Worm (Caenorhabditis elegans) whole organism, L2 larva: Measurements from ENCODE around the gene sun-1.

Experiments
- C34F6.9 ChIP-seq: fragments of 150-350 bp; optimal IDR thresholded peaks from 2 replicates; lab custom pipeline; 2014; ENCODE audit warnings: missing biosample characterization, missing genetic modification characterization
- R02D3.7 ChIP-seq: fragments of 150-350 bp; optimal IDR thresholded peaks from 2 replicates; lab custom pipeline; 2014; ENCODE audit warnings: missing biosample characterization, missing genetic modification characterization
- Y55F3AM.14 ChIP-seq: fragments of 200-800 bp; sonication (Bioruptor generic); optimal IDR thresholded peaks from 2 replicates; lab custom pipeline; 2018; ENCODE audit warnings: mild to moderate bottlenecking, missing genetic modification characterization, missing compliant biosample characterization
- alr-1 ChIP-seq: fragments of 150-350 bp; optimal IDR thresholded peaks from 2 replicates; lab custom pipeline; 2014; ENCODE audit warnings: missing biosample characterization, missing genetic modification characterization
- aly-2 ChIP-seq: fragments of 150-350 bp; optimal IDR thresholded peaks from 2 replicates; lab custom pipeline; 2014; ENCODE audit warnings: missing biosample characterization, missing genetic modification characterization
- ama-1 ChIP-seq: fragments of 150-350 bp; optimal IDR thresholded peaks from 2 replicates; lab custom pipeline; 2018; ENCODE audit warnings: inconsistent platforms
- blmp-1 ChIP-seq: sonication (generic microtip); optimal IDR thresholded peaks from 2 replicates; lab custom pipeline; 2017; ENCODE audit warnings: missing genetic modification characterization, mild to moderate bottlenecking, missing compliant biosample characterization, antibody characterized with exemption, moderate library complexity; ENCODE audit not compliant: insufficient read depth
- crh-2 ChIP-seq: sonication (generic microtip); optimal IDR thresholded peaks from 2 replicates; lab custom pipeline; 2017; ENCODE audit warnings: missing biosample characterization, missing genetic modification characterization
- dmd-4 ChIP-seq: sonication (generic microtip); optimal IDR thresholded peaks from 2 replicates; lab custom pipeline; 2017; ENCODE audit warnings: missing biosample characterization, missing genetic modification characterization
- egl-27 ChIP-seq: sonication (generic microtip); optimal IDR thresholded peaks from 3 replicates; lab custom pipeline; 2017; ENCODE audit warnings: missing biosample characterization, missing genetic modification reagents, missing genetic modification characterization
- elt-1 ChIP-seq: fragments of 150-350 bp; optimal IDR thresholded peaks from 2 replicates; lab custom pipeline; 2014; ENCODE audit warnings: missing biosample characterization, missing genetic modification characterization
- elt-3 ChIP-seq: sonication (generic microtip); optimal IDR thresholded peaks from 2 replicates; lab custom pipeline; 2017; ENCODE audit warnings: missing biosample characterization, missing genetic modification characterization
- gmeb-1 ChIP-seq: fragments of 150-350 bp; optimal IDR thresholded peaks from 2 replicates; lab custom pipeline; 2014; ENCODE audit warnings: missing biosample characterization, missing genetic modification characterization
- lin-13 ChIP-seq: fragments of 150-350 bp; optimal IDR thresholded peaks from 2 replicates; lab custom pipeline; 2014; ENCODE audit warnings: missing biosample characterization, missing genetic modification reagents, missing genetic modification characterization
- lin-39 ChIP-seq: fragments of 150-350 bp; optimal IDR thresholded peaks from 2 replicates; lab custom pipeline; 2014; ENCODE audit warnings: missing biosample characterization, missing genetic modification reagents, missing genetic modification characterization
- lsy-2 ChIP-seq, 2 experiments: fragments of 150-350 bp in 1 of 2; sonication (generic microtip) in 1 of 2; optimal IDR thresholded peaks; 2 replicates each; lab custom pipeline; 2014 to 2017; ENCODE audit warnings: missing biosample characterization in 2 of 2, missing genetic modification characterization in 2 of 2
- mab-5 ChIP-seq: fragments of 150-350 bp; optimal IDR thresholded peaks from 2 replicates; lab custom pipeline; 2014; ENCODE audit warnings: missing biosample characterization, missing genetic modification characterization
- nhr-10 ChIP-seq: sonication (generic microtip); optimal IDR thresholded peaks from 2 replicates; lab custom pipeline; 2017; ENCODE audit warnings: missing biosample characterization, missing genetic modification characterization
- nhr-11 ChIP-seq: fragments of 150-350 bp; optimal IDR thresholded peaks from 2 replicates; lab custom pipeline; 2014; ENCODE audit warnings: missing biosample characterization, missing genetic modification characterization
- nhr-12 ChIP-seq: fragments of 150-350 bp; optimal IDR thresholded peaks from 2 replicates; lab custom pipeline; 2014; ENCODE audit warnings: missing biosample characterization, missing genetic modification characterization
- nhr-237 ChIP-seq: fragments of 150-350 bp; optimal IDR thresholded peaks from 2 replicates; lab custom pipeline; 2014; ENCODE audit warnings: missing biosample characterization, missing genetic modification characterization
- nhr-25 ChIP-seq: fragments of 150-350 bp; sonication (generic microtip); optimal IDR thresholded peaks from 3 replicates; lab custom pipeline; 2014; ENCODE audit warnings: missing biosample characterization, missing genetic modification characterization
- nhr-77 ChIP-seq: fragments of 150-350 bp; optimal IDR thresholded peaks from 2 replicates; lab custom pipeline; 2014; ENCODE audit warnings: missing biosample characterization, missing genetic modification characterization
- sem-4 ChIP-seq: fragments of 150-350 bp; optimal IDR thresholded peaks from 2 replicates; lab custom pipeline; 2014; ENCODE audit warnings: missing biosample characterization, missing genetic modification reagents, missing genetic modification characterization
- skn-1 ChIP-seq: sonication (generic microtip); optimal IDR thresholded peaks from 2 replicates; lab custom pipeline; 2017; ENCODE audit warnings: missing biosample characterization, missing genetic modification characterization
- sma-3 ChIP-seq: sonication (generic microtip); optimal IDR thresholded peaks from 2 replicates; lab custom pipeline; 2016; ENCODE audit warnings: missing genetic modification reagents, missing genetic modification characterization, missing compliant biosample characterization
- sma-9 ChIP-seq, 2 experiments: fragments of 150-350 bp in 1 of 2; sonication (generic microtip) in 1 of 2; optimal IDR thresholded peaks; 2 replicates each; lab custom pipeline; 2014 to 2016; ENCODE audit warnings: missing genetic modification characterization in 2 of 2, mild to moderate bottlenecking in 1 of 2, missing biosample characterization in 1 of 2, missing compliant biosample characterization in 1 of 2, missing genetic modification reagents in 1 of 2, moderate library complexity in 1 of 2
- snpc-4 ChIP-seq: fragments of 150-350 bp; optimal IDR thresholded peaks from 2 replicates; lab custom pipeline; 2014; ENCODE audit warnings: missing biosample characterization, missing genetic modification characterization
- unc-39 ChIP-seq: fragments of 150-350 bp; optimal IDR thresholded peaks from 2 replicates; lab custom pipeline; 2014; ENCODE audit warnings: missing biosample characterization, missing genetic modification characterization
- unc-55 ChIP-seq: fragments of 150-350 bp; sonication (generic microtip); optimal IDR thresholded peaks from 3 replicates; lab custom pipeline; 2014; ENCODE audit warnings: missing biosample characterization, missing genetic modification reagents, missing genetic modification characterization
- unc-62 ChIP-seq: fragments of 150-350 bp; optimal IDR thresholded peaks from 2 replicates; lab custom pipeline; 2014; ENCODE audit warnings: missing biosample characterization, missing genetic modification reagents, missing genetic modification characterization
- zag-1 ChIP-seq: fragments of 150-350 bp; optimal IDR thresholded peaks from 2 replicates; lab custom pipeline; 2014; ENCODE audit warnings: missing biosample characterization, missing genetic modification characterization
- ztf-1 ChIP-seq: fragments of 200-800 bp; sonication (Bioruptor generic); conservative IDR thresholded peaks from 2 replicates; pipeline ENCODE4 v1.3.6; 2022; ENCODE audit warnings: missing genetic modification characterization, missing compliant biosample characterization
- ztf-11 ChIP-seq: sonication (generic microtip); optimal IDR thresholded peaks from 2 replicates; lab custom pipeline; 2017; ENCODE audit warnings: missing biosample characterization, missing genetic modification characterization
- ztf-4 ChIP-seq: fragments of 150-350 bp; optimal IDR thresholded peaks from 2 replicates; lab custom pipeline; 2014; ENCODE audit warnings: missing biosample characterization, missing genetic modification characterization

Gene sun-1

DNA sequence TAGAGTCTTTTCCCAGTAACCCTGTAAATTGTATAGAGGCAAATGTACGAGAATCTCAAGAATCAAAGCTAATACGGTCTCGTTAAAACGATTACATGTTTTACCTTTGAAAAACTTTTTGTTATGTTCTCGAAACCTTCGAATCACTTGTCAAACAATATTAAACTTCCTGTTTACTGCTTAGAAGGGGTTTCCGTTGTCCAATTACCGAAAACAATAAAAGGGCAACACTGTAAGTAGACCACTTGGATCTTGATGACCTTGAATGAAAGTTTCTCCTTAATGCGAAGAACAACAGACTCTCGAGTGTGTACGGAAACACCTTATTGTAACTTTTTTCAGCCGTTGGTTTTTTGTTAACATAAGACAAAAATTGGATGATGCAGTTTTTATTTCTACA lies 7.3 kb upstream of the sun-1 start:
- TF ChIP-seq sma-3 (GFP tag; lab: Kevin White, UChicago) (peak; percentile 15), nhr-25 (tag; lab: Kevin White, UChicago) (peak; percentile 82), lsy-2 (tag; optimal IDR thresholded peaks at IDR 0.05; lab: Kevin White, UChicago) (peak in 1 of 2 experiments; percentile 6), nhr-11 (no peak)

DNA sequence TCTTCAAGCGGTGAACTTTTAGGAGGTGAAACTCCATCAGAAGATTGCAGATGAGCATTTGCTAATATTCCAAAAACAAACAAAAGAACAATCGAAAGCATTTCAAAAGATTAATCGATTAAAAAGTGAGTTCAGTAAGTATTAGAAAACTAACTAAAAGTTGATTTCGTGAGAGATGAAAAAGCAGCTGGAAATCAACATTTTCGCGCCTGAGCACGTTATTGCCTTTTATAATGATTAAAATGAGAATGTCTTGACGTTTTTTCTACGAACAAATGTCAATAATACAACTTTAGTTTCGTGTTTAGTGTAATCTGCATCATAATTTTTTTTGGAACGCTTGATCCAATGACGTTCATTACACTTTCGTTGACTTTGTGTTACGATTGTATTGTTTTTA lies 4.5 kb upstream of the sun-1 start, which contains the start of gene F57B1.9:
F57B1.9 (minus strand) TSS at position 101 of the 400 bp plus-strand sequence.
- TF ChIP-seq ama-1 (no peak), nhr-25 (tag; lab: Kevin White, UChicago) (peak; percentile 55)

DNA sequence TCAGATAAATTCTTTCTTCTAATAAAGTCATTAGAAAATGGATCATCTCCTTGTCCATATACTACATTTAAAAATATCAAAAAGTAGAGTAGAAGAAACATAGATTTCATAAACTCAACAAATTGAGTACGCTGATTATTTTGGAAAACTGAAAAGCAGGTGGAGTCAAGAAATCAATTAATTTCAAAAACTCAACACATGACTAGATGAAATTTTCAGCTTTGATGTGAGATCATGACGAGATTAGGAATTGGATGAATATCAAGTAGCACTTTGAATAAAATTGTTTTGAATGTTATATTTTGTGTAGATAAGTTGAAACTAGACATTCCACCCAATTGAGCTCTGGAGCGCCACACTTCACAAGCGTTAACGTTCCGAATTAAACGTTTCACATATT lies 2.2 kb upstream of the sun-1 start, which contains the start of gene F57B1.1:
F57B1.1 (minus strand) TSS at position 101 of the 400 bp plus-strand sequence.
- TF ChIP-seq elt-1 (tag; lab: Kevin White, UChicago) (no peak), sma-3 (GFP tag; lab: Kevin White, UChicago) (no peak), ztf-4 (tag; lab: Kevin White, UChicago) (no peak), ztf-1 (GFP tag; lab: Robert Waterston, UW) (no peak), skn-1 (tag; lab: Kevin White, UChicago) (no peak), nhr-10 (tag; lab: Kevin White, UChicago) (no peak), unc-62 (no peak), dmd-4 (no peak), ztf-11 (no peak), nhr-237 (tag; lab: Kevin White, UChicago) (no peak), blmp-1 (tag; lab: Kevin White, UChicago) (no peak), Y55F3AM.14 (GFP tag; lab: Kevin White, UChicago) (no peak), gmeb-1 (tag; lab: Kevin White, UChicago) (no peak), lin-13 (GFP tag; lab: Kevin White, UChicago) (no peak), nhr-12 (tag; lab: Kevin White, UChicago) (no peak), R02D3.7 (tag; lab: Kevin White, UChicago) (no peak), lin-39 (tag; lab: Kevin White, UChicago) (no peak)

DNA sequence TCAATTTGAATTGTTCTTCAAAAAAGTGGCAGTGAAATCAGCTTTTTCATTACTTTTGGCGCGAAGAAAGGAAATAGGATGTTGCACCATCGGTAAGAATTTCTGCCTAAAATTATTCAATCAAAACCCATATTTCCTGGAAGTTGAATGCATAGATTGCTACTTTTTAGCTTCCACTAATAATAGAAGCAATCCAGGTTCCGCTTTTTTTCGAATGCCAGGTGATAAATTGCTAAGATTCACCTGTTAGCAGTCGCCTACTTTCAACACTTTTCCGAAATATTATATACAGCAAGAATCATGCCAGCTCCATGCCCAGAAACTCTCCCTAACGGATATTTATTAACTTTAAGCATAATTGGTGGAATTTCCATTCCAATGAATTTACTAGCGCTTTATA lies 8.0 kb downstream of the sun-1 start, which contains the start of gene sri-6:
sri-6 (plus strand) TSS at position 301 of the 400 bp plus-strand sequence.
- TF ChIP-seq sma-9 (GFP tag; optimal IDR thresholded peaks at IDR 0.05; lab: Kevin White, UChicago) (no peak), sma-9 (tag; optimal IDR thresholded peaks at IDR 0.05; lab: Kevin White, UChicago) (no peak), unc-55 (GFP tag; lab: Kevin White, UChicago) (no peak), ztf-4 (tag; lab: Kevin White, UChicago) (no peak), egl-27 (tag; lab: Kevin White, UChicago) (no peak), nhr-77 (tag; lab: Kevin White, UChicago) (no peak), lin-13 (GFP tag; lab: Kevin White, UChicago) (no peak), unc-39 (tag; lab: Kevin White, UChicago) (no peak), alr-1 (no peak), dmd-4 (no peak), crh-2 (tag; lab: Kevin White, UChicago) (no peak), snpc-4 (tag; lab: Kevin White, UChicago) (no peak), nhr-237 (tag; lab: Kevin White, UChicago) (no peak), zag-1 (no peak), C34F6.9 (tag; lab: Kevin White, UChicago) (no peak), elt-3 (tag; lab: Kevin White, UChicago) (no peak), skn-1 (tag; lab: Kevin White, UChicago) (no peak), mab-5 (no peak)

DNA sequence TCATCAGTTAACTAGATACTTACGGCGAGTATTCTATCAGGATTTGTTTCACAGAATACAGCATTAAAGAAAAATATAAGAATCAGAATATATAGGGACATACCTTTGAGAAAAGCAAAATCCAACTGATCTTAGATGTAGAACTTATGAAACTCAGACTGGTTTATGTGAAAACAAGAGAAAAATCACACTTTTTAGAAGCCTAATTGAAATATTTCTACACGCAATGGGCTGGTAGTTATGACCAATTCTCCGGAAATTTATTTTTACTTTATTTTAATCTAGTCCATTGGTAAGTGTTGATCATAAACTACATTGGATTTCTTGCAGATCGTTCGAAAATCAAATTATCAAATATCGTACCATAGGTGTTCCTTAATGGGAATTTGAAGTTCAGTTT lies 9.2 kb downstream of the sun-1 start, which contains the start of gene T09E8.4:
T09E8.4 (minus strand) TSS at position 101 of the 400 bp plus-strand sequence.
- no peak for TF ChIP-seq lin-13 (GFP tag; lab: Kevin White, UChicago)
- no peak for TF ChIP-seq ama-1
- TF ChIP-seq unc-39 (tag; lab: Kevin White, UChicago): no peak
- no peak for TF ChIP-seq nhr-77 (tag; lab: Kevin White, UChicago)
- no peak for TF ChIP-seq sem-4 (tag; lab: Kevin White, UChicago)
- no peak for TF ChIP-seq aly-2 (tag; lab: Kevin White, UChicago)
- no peak for TF ChIP-seq unc-62
- no peak for TF ChIP-seq ztf-11
- TF ChIP-seq sma-9 (GFP tag; optimal IDR thresholded peaks at IDR 0.05; lab: Kevin White, UChicago): no peak
- no peak for TF ChIP-seq sma-9 (tag; optimal IDR thresholded peaks at IDR 0.05; lab: Kevin White, UChicago)
- no peak for TF ChIP-seq Y55F3AM.14 (GFP tag; lab: Kevin White, UChicago)
